Fruit fly (Drosophila melanogaster) whole organism, embryonic: ENCODE data around the gene Kal1.
A peak's percentile ranks its signal among the peaks of the same experiment; 100 is the strongest.

Experiments
- Bteb2 ChIP-seq: fragments of 200-800 bp; sonication (Bioruptor generic); optimal IDR thresholded peaks from 2 replicates; lab custom pipeline; 2016; ENCODE audit warnings: missing biosample characterization, missing genetic modification characterization
- CG11696 ChIP-seq: fragments of 200-800 bp; sonication (Bioruptor generic); IDR thresholded peaks from 2 replicates; pipeline ENCODE4 v1.3.6; 2022; ENCODE audit warnings: missing biosample characterization, missing genetic modification characterization
- CG42726 ChIP-seq: fragments of 200-800 bp; sonication (Bioruptor generic); IDR thresholded peaks from 2 replicates; pipeline ENCODE4 v1.3.6; 2022; ENCODE audit warnings: missing biosample characterization, missing genetic modification characterization; ENCODE audit not compliant: partially characterized antibody
- CG6654 ChIP-seq: fragments of 200-800 bp; sonication (Bioruptor generic); optimal IDR thresholded peaks from 2 replicates; lab custom pipeline; 2017; ENCODE audit warnings: missing biosample characterization, mild to moderate bottlenecking, missing genetic modification characterization
- CG9437 ChIP-seq: fragments of 200-800 bp; sonication (Bioruptor generic); optimal IDR thresholded peaks from 2 replicates; lab custom pipeline; 2018; ENCODE audit warnings: missing biosample characterization, mild to moderate bottlenecking, missing genetic modification characterization
- gsb-n ChIP-seq: fragments of 200-800 bp; sonication (Bioruptor generic); optimal IDR thresholded peaks from 3 replicates; lab custom pipeline; 2018; ENCODE audit warnings: missing biosample characterization, mild to moderate bottlenecking, missing genetic modification characterization
- sna ChIP-seq: fragments of 200-800 bp; sonication (Bioruptor generic); IDR thresholded peaks from 2 replicates; pipeline ENCODE4 v1.3.6; 2022; ENCODE audit warnings: missing biosample characterization, missing genetic modification characterization; ENCODE audit not compliant: partially characterized antibody

Gene Kal1

dm6 chr3R:24193373-24193879, 52.2 kb downstream of the Kal1 start, which contains the start of the genes SMC6 and CG6204 (continued):
- peak; percentile 93 for TF ChIP-seq gsb-n (tag; lab: Kevin White, UChicago)
- TF ChIP-seq CG9437 = peak; percentile 84
- peak; percentile 90 for TF ChIP-seq Bteb2
- TF ChIP-seq CG42726 = no peak
- TF ChIP-seq CG11696 = peak; percentile 86
- TF ChIP-seq sna (GFP tag; lab: Robert Waterston, UW) = no peak
- peak; percentile 66 for TF ChIP-seq CG6654
